Fruit fly (Drosophila melanogaster): ENCODE measurements around the gene CG11279.

The CG11279 gene

DNA sequence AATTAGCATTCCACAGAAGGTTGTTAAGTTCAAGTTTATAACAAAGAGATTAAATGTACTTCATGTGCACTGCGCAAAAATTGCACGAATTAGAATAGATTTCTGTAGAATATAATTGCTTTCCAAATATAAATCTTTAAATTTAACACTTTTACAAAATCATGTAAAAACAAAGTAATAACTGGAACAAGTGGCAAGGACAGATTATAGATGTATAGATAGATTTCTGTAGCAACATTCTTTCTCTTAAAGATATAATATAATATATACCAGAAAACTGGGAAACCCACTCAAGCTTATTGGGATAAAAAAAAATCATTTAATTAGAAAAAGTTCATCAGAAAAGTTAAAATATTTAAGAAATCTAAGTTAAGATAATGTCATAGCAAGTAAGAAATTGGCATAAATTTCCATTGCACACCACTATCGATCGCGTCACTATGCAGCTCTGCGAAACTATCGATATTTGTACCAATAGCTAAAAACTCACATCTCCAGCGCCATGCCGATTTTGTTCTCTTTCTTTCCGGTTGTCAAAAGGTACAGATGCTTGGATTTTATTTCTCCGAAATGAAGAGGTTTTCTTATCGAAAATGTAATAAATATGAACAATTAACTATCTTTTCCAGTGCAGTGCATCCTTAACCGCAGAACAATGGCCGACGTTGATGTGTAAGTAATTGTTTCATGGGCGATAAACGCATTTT lies 23.8 kb upstream of the CG11279 start, which contains the start of gene RpS12:
TSS of gene RpS12 (plus strand) at position 499 of the 707 bp plus-strand sequence.
- TF ChIP-seq CG8632 (GFP tag; optimal IDR thresholded peaks at IDR 0.05): peak; percentile 59
- peak; percentile 79 for TF ChIP-seq lz (GFP tag; optimal IDR thresholded peaks at IDR 0.05)
- TF ChIP-seq dsx (GFP tag; optimal IDR thresholded peaks at IDR 0.05; ENCODE audit: poor library complexity, severe bottlenecking): no peak
- TF ChIP-seq Sox102F (GFP tag; optimal IDR thresholded peaks at IDR 0.05): peak; percentile 68
- TF ChIP-seq Met (GFP tag; optimal IDR thresholded peaks at IDR 0.05): peak; percentile 71
- peak; percentile 43 for TF ChIP-seq Smox (GFP tag; optimal IDR thresholded peaks at IDR 0.05)
- TF ChIP-seq CG3032 (tag; optimal IDR thresholded peaks at IDR 0.05): peak; percentile 36
- peak; percentile 0 for TF ChIP-seq CG6276 (GFP tag; optimal IDR thresholded peaks at IDR 0.05)
- peak; percentile 69 for TF ChIP-seq CG10631 (GFP tag; optimal IDR thresholded peaks at IDR 0.05)
- TF ChIP-seq eg (GFP tag; IDR thresholded peaks at IDR 0.05): peak; percentile 47
- peak; percentile 44 for TF ChIP-seq acj6 (GFP tag; optimal IDR thresholded peaks at IDR 0.05)
- peak; percentile 94 for TF ChIP-seq achi (GFP tag; optimal IDR thresholded peaks at IDR 0.05)
- peak; percentile 90 for TF ChIP-seq CG6854 (GFP tag; optimal IDR thresholded peaks at IDR 0.05)
- TF ChIP-seq OdsH (GFP tag; optimal IDR thresholded peaks at IDR 0.05): peak; percentile 57
- peak; percentile 22 for TF ChIP-seq Ets96B (tag; optimal IDR thresholded peaks at IDR 0.05)
- TF ChIP-seq CG16779 (tag; optimal IDR thresholded peaks at IDR 0.05): peak; percentile 12
- peak; percentile 65 for TF ChIP-seq svp (GFP tag)
- peak; percentile 51 for TF ChIP-seq CG1621 (tag; optimal IDR thresholded peaks at IDR 0.05)
- no peak; the same call in 2 of the 3 replicates for TF ChIP-seq CG8119 (GFP tag; IDR thresholded peaks at IDR 0.05)
- TF ChIP-seq CG11762 (GFP tag; optimal IDR thresholded peaks at IDR 0.05; ENCODE audit: insufficient read depth): peak; percentile 35
- peak; percentile 75 for TF ChIP-seq Hr39 (GFP tag; optimal IDR thresholded peaks at IDR 0.05)
- peak; percentile 26 for TF ChIP-seq spab (GFP tag; optimal IDR thresholded peaks at IDR 0.05)
- TF ChIP-seq Blimp-1 (GFP tag; optimal IDR thresholded peaks at IDR 0.05): peak; percentile 40
- peak; percentile 38 for TF ChIP-seq CG6808 (GFP tag; optimal IDR thresholded peaks at IDR 0.05)
- peak; percentile 63 for TF ChIP-seq CG9139 (GFP tag; optimal IDR thresholded peaks at IDR 0.05)
- peak; percentile 53 for TF ChIP-seq Hr4 (GFP tag; optimal IDR thresholded peaks at IDR 0.05)
- peak; percentile 77 for TF ChIP-seq cyc (GFP tag; optimal IDR thresholded peaks at IDR 0.05)
- peak; percentile 47 for TF ChIP-seq CG6792 (GFP tag; optimal IDR thresholded peaks at IDR 0.05)
- peak; percentile 77 for TF ChIP-seq CG31627 (GFP tag; optimal IDR thresholded peaks at IDR 0.05)
- peak; percentile 79 for TF ChIP-seq fd85E (GFP tag; optimal IDR thresholded peaks at IDR 0.05)
- peak; percentile 81 for TF ChIP-seq Eip78C (GFP tag)
- TF ChIP-seq CG6163 (GFP tag; IDR thresholded peaks at IDR 0.05): peak; percentile 74
- peak; percentile 60 to 66 for TF ChIP-seq salr (GFP tag; optimal IDR thresholded peaks at IDR 0.05)
- TF ChIP-seq CG8319 (GFP tag; optimal IDR thresholded peaks at IDR 0.05): peak; percentile 44
- peak; percentile 3 for TF ChIP-seq dac (GFP tag; optimal IDR thresholded peaks at IDR 0.05)
- peak; percentile 63 for TF ChIP-seq pdm3 (GFP tag; optimal IDR thresholded peaks at IDR 0.05)
- TF ChIP-seq CG32006 (GFP tag; optimal IDR thresholded peaks at IDR 0.05): peak; percentile 48
- peak; percentile 25 for TF ChIP-seq fkh (GFP tag; optimal IDR thresholded peaks at IDR 0.05)
- peak; percentile 54 for TF ChIP-seq Sox14 (GFP tag; optimal IDR thresholded peaks at IDR 0.05)
- peak; percentile 46 for TF ChIP-seq CG7368 (GFP tag; optimal IDR thresholded peaks at IDR 0.05)
- TF ChIP-seq CG10669 (GFP tag; optimal IDR thresholded peaks at IDR 0.05): peak; percentile 40
- peak; percentile 40 for TF ChIP-seq CG4318 (GFP tag; optimal IDR thresholded peaks at IDR 0.05)
- TF ChIP-seq Eip93F (GFP tag; optimal IDR thresholded peaks at IDR 0.05): no peak
- peak; percentile 77 for TF ChIP-seq CG3919 (GFP tag; optimal IDR thresholded peaks at IDR 0.05)
- TF ChIP-seq ss (GFP tag; optimal IDR thresholded peaks at IDR 0.05): peak in 1 of 2 experiments; percentile 71
- TF ChIP-seq net (GFP tag; optimal IDR thresholded peaks at IDR 0.05): peak; percentile 79
- no peak for TF ChIP-seq CG15336 (GFP tag; IDR thresholded peaks at IDR 0.05)
- no peak; the same call in 1 of the 2 replicates for TF ChIP-seq Gug (GFP tag; IDR thresholded peaks at IDR 0.05)
- peak; percentile 47 for TF ChIP-seq Ets21C (GFP tag; optimal IDR thresholded peaks at IDR 0.05)
- peak; percentile 27 for TF ChIP-seq Eip75B (GFP tag; optimal IDR thresholded peaks at IDR 0.05)
